Fruit fly (Drosophila melanogaster) whole organism, embryonic: ENCODE results near the gene CG16824.

Experiments used
- Atf-2 ChIP-seq: fragments of 200-800 bp; sonication (Bioruptor generic); optimal IDR thresholded peaks from 2 replicates; lab custom pipeline; 2016; ENCODE audit warnings: missing biosample characterization, missing genetic modification characterization
- BtbVII ChIP-seq: fragments of 200-800 bp; sonication (Bioruptor generic); optimal IDR thresholded peaks from 3 replicates; lab custom pipeline; 2017; ENCODE audit warnings: missing biosample characterization, mild to moderate bottlenecking, missing genetic modification characterization
- CG11456 ChIP-seq: fragments of 200-800 bp; sonication (Bioruptor generic); IDR thresholded peaks from 3 replicates; pipeline ENCODE4 v1.3.6; 2022; ENCODE audit warnings: missing biosample characterization, missing genetic modification characterization
- CG11723 ChIP-seq: fragments of 200-800 bp; sonication (Bioruptor generic); optimal IDR thresholded peaks from 2 replicates; lab custom pipeline; 2017; ENCODE audit warnings: missing biosample characterization, mild to moderate bottlenecking, missing genetic modification characterization
- CG12391 ChIP-seq: fragments of 200-800 bp; sonication (Bioruptor generic); optimal IDR thresholded peaks from 3 replicates; lab custom pipeline; 2018; ENCODE audit warnings: missing biosample characterization, mild to moderate bottlenecking, missing genetic modification characterization, moderate library complexity
- CG13424 ChIP-seq: fragments of 200-800 bp; sonication (Bioruptor generic); optimal IDR thresholded peaks from 2 replicates; lab custom pipeline; 2019; ENCODE audit warnings: missing biosample characterization, mild to moderate bottlenecking, missing genetic modification characterization, moderate library complexity
- CG15696 ChIP-seq: fragments of 200-800 bp; sonication (Bioruptor generic); optimal IDR thresholded peaks from 2 replicates; lab custom pipeline; 2019; ENCODE audit warnings: missing biosample characterization, mild to moderate bottlenecking, missing genetic modification characterization, moderate library complexity
- CG17802 ChIP-seq: fragments of 200-800 bp; sonication (Bioruptor generic); optimal IDR thresholded peaks from 2 replicates; lab custom pipeline; 2018; ENCODE audit warnings: missing biosample characterization, mild to moderate bottlenecking, missing genetic modification characterization, moderate library complexity
- CG18262 ChIP-seq: fragments of 200-800 bp; optimal IDR thresholded peaks from 3 replicates; lab custom pipeline; 2019; ENCODE audit warnings: missing biosample characterization, mild to moderate bottlenecking, missing genetic modification characterization, moderate library complexity
- CG32532 ChIP-seq: fragments of 200-800 bp; sonication (Bioruptor generic); IDR thresholded peaks from 2 replicates; pipeline ENCODE4 v1.3.6; 2022; ENCODE audit warnings: missing biosample characterization, missing genetic modification characterization
- CG3995 ChIP-seq: fragments of 200-800 bp; sonication (Bioruptor generic); optimal IDR thresholded peaks from 3 replicates; lab custom pipeline; 2016; ENCODE audit warnings: missing biosample characterization, missing genetic modification characterization
- CG6175 ChIP-seq: fragments of 200-800 bp; sonication (Bioruptor generic); IDR thresholded peaks from 3 replicates; pipeline ENCODE4 v1.3.6; 2022; ENCODE audit warnings: missing biosample characterization, missing genetic modification characterization
- CG6683 ChIP-seq: fragments of 200-800 bp; sonication (Bioruptor generic); optimal IDR thresholded peaks from 2 replicates; lab custom pipeline; 2017; ENCODE audit warnings: missing biosample characterization, mild to moderate bottlenecking, missing genetic modification characterization, missing genetic modification reagents
- CG6791 ChIP-seq: fragments of 200-800 bp; sonication (Bioruptor generic); IDR thresholded peaks from 3 replicates; pipeline ENCODE4 v1.3.6; 2022; ENCODE audit warnings: missing biosample characterization, missing genetic modification characterization; ENCODE audit not compliant: partially characterized antibody
- CG8478 ChIP-seq: fragments of >200 bp; optimal IDR thresholded peaks from 2 replicates; lab custom pipeline; 2018
- Dek ChIP-seq: fragments of 200-800 bp; sonication (Bioruptor generic); optimal IDR thresholded peaks from 3 replicates; lab custom pipeline; 2019; ENCODE audit warnings: missing biosample characterization, mild to moderate bottlenecking, missing genetic modification characterization, moderate library complexity
- Dfd ChIP-seq, 2 experiments: fragments of >200 bp; optimal IDR thresholded peaks; 2 replicates each; lab custom pipeline; 2017; ENCODE audit warnings: missing biosample characterization in 2 of 2, missing genetic modification characterization in 2 of 2
- Fer1 ChIP-seq: fragments of 200-800 bp; sonication (Bioruptor generic); optimal IDR thresholded peaks from 2 replicates; lab custom pipeline; 2017; ENCODE audit warnings: missing biosample characterization, mild to moderate bottlenecking, missing genetic modification characterization
- Fer3 ChIP-seq: fragments of 200-800 bp; sonication (Bioruptor generic); optimal IDR thresholded peaks from 2 replicates; lab custom pipeline; 2018; ENCODE audit warnings: missing biosample characterization, mild to moderate bottlenecking, missing genetic modification characterization, moderate library complexity
- H15 ChIP-seq: fragments of 200-800 bp; sonication (Bioruptor generic); IDR thresholded peaks from 3 replicates; pipeline ENCODE4 v1.3.6; 2022; ENCODE audit warnings: missing biosample characterization, missing genetic modification characterization
- Hand ChIP-seq: fragments of 200-800 bp; sonication (Bioruptor generic); optimal IDR thresholded peaks from 2 replicates; lab custom pipeline; 2017; ENCODE audit warnings: mild to moderate bottlenecking, missing biosample characterization, missing genetic modification reagents, missing genetic modification characterization
- MESR4 ChIP-seq: fragments of 200-800 bp; sonication (Bioruptor generic); optimal IDR thresholded peaks from 2 replicates; lab custom pipeline; 2018; ENCODE audit warnings: missing biosample characterization, mild to moderate bottlenecking, missing genetic modification characterization, moderate library complexity
- MTF-1 ChIP-seq: fragments of 200-800 bp; sonication (Bioruptor generic); optimal IDR thresholded peaks from 2 replicates; lab custom pipeline; 2018; ENCODE audit warnings: missing biosample characterization, mild to moderate bottlenecking, missing genetic modification characterization, borderline replicate concordance
- Mrtf ChIP-seq: fragments of 200-800 bp; sonication (Bioruptor generic); IDR thresholded peaks from 3 replicates; pipeline ENCODE4 v1.3.6; 2022; ENCODE audit warnings: missing biosample characterization, missing genetic modification characterization
- NC2β ChIP-seq: fragments of 200-800 bp; sonication (Bioruptor generic); optimal IDR thresholded peaks from 2 replicates; lab custom pipeline; 2016; ENCODE audit warnings: missing biosample characterization, missing genetic modification characterization
- PHDP ChIP-seq: fragments of 200-800 bp; sonication (Bioruptor generic); optimal IDR thresholded peaks from 3 replicates; lab custom pipeline; 2018; ENCODE audit warnings: missing biosample characterization, mild to moderate bottlenecking, missing genetic modification characterization, moderate library complexity
- Poxn ChIP-seq: fragments of 200-800 bp; sonication (Bioruptor generic); IDR thresholded peaks from 2 replicates; pipeline ENCODE4 v1.3.6; 2022; ENCODE audit warnings: missing biosample characterization, missing genetic modification characterization
- Ssrp ChIP-seq: fragments of 200-800 bp; sonication (Bioruptor generic); optimal IDR thresholded peaks from 2 replicates; lab custom pipeline; 2018; ENCODE audit warnings: missing biosample characterization, mild to moderate bottlenecking, missing genetic modification characterization, moderate library complexity
- Xbp1 ChIP-seq: fragments of 200-800 bp; sonication (Bioruptor generic); optimal IDR thresholded peaks from 3 replicates; lab custom pipeline; 2016; ENCODE audit warnings: missing biosample characterization, mild to moderate bottlenecking, missing genetic modification characterization
- Xrp1 ChIP-seq: fragments of 200-800 bp; sonication (Bioruptor generic); IDR thresholded peaks from 2 replicates; pipeline ENCODE4 v1.3.6; 2022; ENCODE audit warnings: missing biosample characterization, missing genetic modification characterization
- ab ChIP-seq: fragments of 200-800 bp; sonication (Bioruptor generic); optimal IDR thresholded peaks from 2 replicates; lab custom pipeline; 2016; ENCODE audit warnings: missing biosample characterization, missing genetic modification characterization
- bbx ChIP-seq: fragments of 200-800 bp; sonication (Bioruptor generic); IDR thresholded peaks from 2 replicates; pipeline ENCODE4 v1.3.6; 2022; ENCODE audit warnings: missing biosample characterization, missing genetic modification characterization; ENCODE audit not compliant: partially characterized antibody
- bcd ChIP-seq: fragments of 200-800 bp; sonication (Bioruptor generic); optimal IDR thresholded peaks from 2 replicates; lab custom pipeline; 2017; ENCODE audit warnings: missing biosample characterization, mild to moderate bottlenecking, missing genetic modification characterization
- cas ChIP-seq: fragments of 200-800 bp; sonication (Bioruptor generic); IDR thresholded peaks from 2 replicates; pipeline ENCODE4 v1.3.6; 2022; ENCODE audit warnings: missing biosample characterization, missing genetic modification characterization
- eyg ChIP-seq: fragments of 200-800 bp; sonication (Bioruptor generic); optimal IDR thresholded peaks from 3 replicates; lab custom pipeline; 2016; ENCODE audit warnings: missing biosample characterization, missing genetic modification characterization
- fd96Cb ChIP-seq: fragments of 200-800 bp; sonication (Bioruptor generic); optimal IDR thresholded peaks from 2 replicates; lab custom pipeline; 2018; ENCODE audit warnings: missing biosample characterization, mild to moderate bottlenecking, missing genetic modification characterization, moderate library complexity
- gce ChIP-seq: fragments of 200-800 bp; sonication (Bioruptor generic); IDR thresholded peaks from 3 replicates; pipeline ENCODE4 v1.3.6; 2022; ENCODE audit warnings: missing biosample characterization, missing genetic modification characterization
- gcm2 ChIP-seq: fragments of 200-800 bp; sonication (Bioruptor generic); optimal IDR thresholded peaks from 2 replicates; lab custom pipeline; 2016; ENCODE audit warnings: missing biosample characterization, missing genetic modification characterization
- kay ChIP-seq: fragments of 200-800 bp; sonication (Bioruptor generic); optimal IDR thresholded peaks from 2 replicates; lab custom pipeline; 2016; ENCODE audit warnings: missing biosample characterization, missing genetic modification characterization
- lmd ChIP-seq: fragments of 200-800 bp; sonication (Bioruptor generic); IDR thresholded peaks from 2 replicates; pipeline ENCODE4 v1.3.6; 2022; ENCODE audit warnings: missing biosample characterization, missing genetic modification characterization
- lola ChIP-seq, 3 experiments: fragments of >200 bp in 2 of 3; fragments of 200-800 bp in 1 of 3; sonication (Bioruptor generic) in 1 of 3; optimal IDR thresholded peaks; 2 replicates each; lab custom pipeline; 2017 to 2019; ENCODE audit warnings: missing biosample characterization in 3 of 3, missing genetic modification characterization in 3 of 3, mild to moderate bottlenecking in 1 of 3, moderate library complexity in 1 of 3
- mam ChIP-seq: fragments of 200-800 bp; sonication (Bioruptor generic); optimal IDR thresholded peaks from 3 replicates; lab custom pipeline; 2016; ENCODE audit warnings: missing biosample characterization, missing genetic modification characterization
- nom ChIP-seq: fragments of 200-800 bp; sonication (Bioruptor generic); optimal IDR thresholded peaks from 2 replicates; lab custom pipeline; 2017; ENCODE audit warnings: missing biosample characterization, missing genetic modification characterization, mild to moderate bottlenecking, moderate library complexity, missing genetic modification reagents
- rib ChIP-seq: fragments of 200-800 bp; sonication (Bioruptor generic); IDR thresholded peaks from 2 replicates; pipeline ENCODE4 v1.3.6; 2022; ENCODE audit warnings: missing biosample characterization, missing genetic modification characterization
- sd ChIP-seq: fragments of 200-800 bp; sonication (Bioruptor generic); optimal IDR thresholded peaks from 3 replicates; lab custom pipeline; 2018; ENCODE audit warnings: missing biosample characterization, mild to moderate bottlenecking, missing genetic modification characterization, moderate library complexity
- so ChIP-seq: fragments of 200-800 bp; sonication (Bioruptor generic); IDR thresholded peaks from 3 replicates; pipeline ENCODE4 v1.3.6; 2022; ENCODE audit warnings: missing biosample characterization, missing genetic modification characterization
- unpg ChIP-seq: fragments of 200-800 bp; sonication (Bioruptor generic); optimal IDR thresholded peaks from 3 replicates; lab custom pipeline; 2018; ENCODE audit warnings: missing biosample characterization, mild to moderate bottlenecking, missing genetic modification characterization, moderate library complexity
- yki ChIP-seq: fragments of >200 bp; optimal IDR thresholded peaks from 3 replicates; lab custom pipeline; 2018
- z ChIP-seq: fragments of 200-800 bp; sonication (Bioruptor generic); IDR thresholded peaks from 3 replicates; pipeline ENCODE4 v1.3.6; 2022; ENCODE audit warnings: missing biosample characterization, missing genetic modification characterization

Gene CG16824

dm6 chr2L:13290276-13291065 is 2.3 kb upstream of the CG16824 start (continued):
- peak; percentile 12 for TF ChIP-seq Atf-2 (GFP tag; lab: Kevin White, UChicago)
- TF ChIP-seq NC2β (GFP tag; lab: Kevin White, UChicago) = peak; percentile 58
- no peak for TF ChIP-seq H15 (GFP tag; lab: Robert Waterston, UW)
- TF ChIP-seq eyg (GFP tag; lab: Kevin White, UChicago) = peak; percentile 72
- peak; percentile 88 for TF ChIP-seq Fer3 (tag; lab: Kevin White, UChicago)
- peak; percentile 96 for TF ChIP-seq CG6175 (GFP tag; lab: Robert Waterston, UW)
- peak; percentile 47; the same call in 2 of the 3 replicates for TF ChIP-seq z
- peak; percentile 80 for TF ChIP-seq Dek
- TF ChIP-seq CG17802 (tag; lab: Kevin White, UChicago) = no peak
- no peak for TF ChIP-seq gce
- peak; percentile 92 for TF ChIP-seq MTF-1 (GFP tag; lab: Kevin White, UChicago)
- 0 out of 3 replicates have a peak, but pooled peaks have one; percentile 6 for TF ChIP-seq so (GFP tag; lab: Robert Waterston, UW)
- peak; percentile 54; the same call in 1 of the 2 replicates for TF ChIP-seq bbx (GFP tag; lab: Robert Waterston, UW)
- no peak for TF ChIP-seq CG6791 (GFP tag; lab: Robert Waterston, UW)
- TF ChIP-seq yki (lab: Kevin White, UChicago) = peak; percentile 21
- peak; percentile 46 for TF ChIP-seq CG32532 (GFP tag; lab: Robert Waterston, UW)
- TF ChIP-seq Dfd (GFP tag; optimal IDR thresholded peaks at IDR 0.05; lab: Kevin White, UChicago) = no peak
- no peak for TF ChIP-seq gcm2 (GFP tag; lab: Kevin White, UChicago)
- peak; percentile 35 for TF ChIP-seq CG15696 (tag; lab: Kevin White, UChicago)
- peak in 1 of 3 experiments; percentile 9 for TF ChIP-seq lola (GFP tag; optimal IDR thresholded peaks at IDR 0.05; lab: Kevin White, UChicago)
- TF ChIP-seq fd96Cb (tag; lab: Kevin White, UChicago) = peak; percentile 29
- TF ChIP-seq CG11456 (GFP tag; lab: Robert Waterston, UW) = no peak
- peak; percentile 12; the same call in 1 of the 2 replicates for TF ChIP-seq lmd (GFP tag; lab: Robert Waterston, UW)
- TF ChIP-seq Hand (GFP tag; lab: Kevin White, UChicago) = peak; percentile 78
- TF ChIP-seq CG11723 = peak; percentile 72
- no peak for TF ChIP-seq Poxn (GFP tag; lab: Robert Waterston, UW)
- peak; percentile 87 for TF ChIP-seq Fer1 (GFP tag; lab: Kevin White, UChicago)
- peak; percentile 89 for TF ChIP-seq BtbVII
- TF ChIP-seq ab = no peak
- peak; percentile 94 for TF ChIP-seq PHDP
- TF ChIP-seq Xrp1 (GFP tag; lab: Robert Waterston, UW) = peak; percentile 72
- peak; percentile 64 for TF ChIP-seq nom (GFP tag; lab: Kevin White, UChicago)
- TF ChIP-seq mam = peak; percentile 4
- peak; percentile 4 for TF ChIP-seq MESR4 (GFP tag; lab: Kevin White, UChicago)
- TF ChIP-seq CG13424 = peak; percentile 78
- peak; percentile 87 for TF ChIP-seq unpg
- no peak for TF ChIP-seq CG8478 (lab: Kevin White, UChicago)
- no peak for TF ChIP-seq CG3995 (GFP tag; lab: Kevin White, UChicago)
- TF ChIP-seq CG12391 (tag; lab: Kevin White, UChicago) = peak; percentile 54
- TF ChIP-seq CG6683 (GFP tag; lab: Kevin White, UChicago) = peak; percentile 76
- TF ChIP-seq Ssrp (tag; lab: Kevin White, UChicago) = no peak
- peak; percentile 57 for TF ChIP-seq kay
- TF ChIP-seq bcd (GFP tag; lab: Kevin White, UChicago) = peak; percentile 61
- peak; percentile 97 for TF ChIP-seq sd (tag; lab: Kevin White, UChicago)
- peak; percentile 69; the same call in 1 of the 2 replicates for TF ChIP-seq rib (GFP tag; lab: Robert Waterston, UW)
- no peak for TF ChIP-seq cas (GFP tag; lab: Robert Waterston, UW)
- TF ChIP-seq Xbp1 (GFP tag; lab: Kevin White, UChicago) = peak; percentile 10
- peak; percentile 48 for TF ChIP-seq CG18262
- TF ChIP-seq Mrtf (GFP tag; lab: Robert Waterston, UW) = no peak
